Worm (Caenorhabditis elegans): Measurements from ENCODE around the gene R102.10.

Gene R102.10

ce11 chrIV:10716348-10716747 is 11.1 kb downstream of the R102.10 start, which contains the start of gene ncx-3:
ncx-3 (plus strand) TSS chrIV:10716648.
- TF ChIP-seq scrt-1 (GFP tag; IDR thresholded peaks at IDR 0.05) (no peak), hmg-4 (GFP tag; optimal IDR thresholded peaks at IDR 0.05) (no peak), hnd-1 (tag; optimal IDR thresholded peaks at IDR 0.05) (no peak), B0310.2 (tag; optimal IDR thresholded peaks at IDR 0.05) (no peak), pes-1 (GFP tag; IDR thresholded peaks at IDR 0.05) (no peak), tbx-37 (GFP tag; conservative IDR thresholded peaks at IDR 0.05) (no peak), tbx-11 (GFP tag; IDR thresholded peaks at IDR 0.05) (no peak), hmbx-1 (tag; optimal IDR thresholded peaks at IDR 0.05) (no peak), aly-1 (tag; optimal IDR thresholded peaks at IDR 0.05) (no peak), flt-1 (GFP tag; IDR thresholded peaks at IDR 0.05) (no peak), ceh-13 (GFP tag; optimal IDR thresholded peaks at IDR 0.05) (no peak), sea-1 (GFP tag; conservative IDR thresholded peaks at IDR 0.05) (no peak), ets-7 (tag; optimal IDR thresholded peaks at IDR 0.05) (no peak), ama-1 (optimal IDR thresholded peaks at IDR 0.05) (no peak), ceh-36 (tag; optimal IDR thresholded peaks at IDR 0.05) (no peak), F13C5.2 (tag; optimal IDR thresholded peaks at IDR 0.05) (no peak), tra-4 (tag; optimal IDR thresholded peaks at IDR 0.05) (no peak)

- TF ChIP-seq scrt-1 (GFP tag; IDR thresholded peaks at IDR 0.05), result no peak
- no peak for TF ChIP-seq hmbx-1 (tag; optimal IDR thresholded peaks at IDR 0.05)
- TF ChIP-seq ceh-36 (tag; optimal IDR thresholded peaks at IDR 0.05), result no peak
- TF ChIP-seq hmg-4 (GFP tag; optimal IDR thresholded peaks at IDR 0.05), result no peak
- TF ChIP-seq tra-4 (tag; optimal IDR thresholded peaks at IDR 0.05), result no peak
- TF ChIP-seq pes-1 (GFP tag; IDR thresholded peaks at IDR 0.05), result no peak
- TF ChIP-seq tbx-11 (GFP tag; IDR thresholded peaks at IDR 0.05), result no peak
- no peak for TF ChIP-seq aly-1 (tag; optimal IDR thresholded peaks at IDR 0.05)
- no peak for TF ChIP-seq ama-1 (optimal IDR thresholded peaks at IDR 0.05)
- TF ChIP-seq flt-1 (GFP tag; IDR thresholded peaks at IDR 0.05), result no peak
- TF ChIP-seq ets-7 (tag; optimal IDR thresholded peaks at IDR 0.05), result no peak
- TF ChIP-seq sea-1 (GFP tag; conservative IDR thresholded peaks at IDR 0.05), result no peak
- no peak for TF ChIP-seq ceh-13 (GFP tag; optimal IDR thresholded peaks at IDR 0.05)
- no peak for TF ChIP-seq tbx-37 (GFP tag; conservative IDR thresholded peaks at IDR 0.05)
- no peak for TF ChIP-seq hnd-1 (tag; optimal IDR thresholded peaks at IDR 0.05)
- no peak for TF ChIP-seq B0310.2 (tag; optimal IDR thresholded peaks at IDR 0.05)
- no peak for TF ChIP-seq F13C5.2 (tag; optimal IDR thresholded peaks at IDR 0.05)
Measured at ce11 chrIV:10718075-10718474, 12.8 kb downstream of the R102.10 start.

ce11 chrIV:10718865-10719264 is 13.6 kb downstream of the R102.10 start:
- no peak for TF ChIP-seq tra-4 (tag; optimal IDR thresholded peaks at IDR 0.05)
- no peak for TF ChIP-seq ets-7 (tag; optimal IDR thresholded peaks at IDR 0.05)
- no peak for TF ChIP-seq tbx-37 (GFP tag; conservative IDR thresholded peaks at IDR 0.05)
- TF ChIP-seq flt-1 (GFP tag; IDR thresholded peaks at IDR 0.05), result no peak
- TF ChIP-seq hmg-4 (GFP tag; optimal IDR thresholded peaks at IDR 0.05), result no peak
- TF ChIP-seq ama-1 (optimal IDR thresholded peaks at IDR 0.05), result no peak
- TF ChIP-seq F13C5.2 (tag; optimal IDR thresholded peaks at IDR 0.05), result no peak
- TF ChIP-seq sea-1 (GFP tag; conservative IDR thresholded peaks at IDR 0.05), result no peak
- TF ChIP-seq hmbx-1 (tag; optimal IDR thresholded peaks at IDR 0.05), result no peak
- TF ChIP-seq B0310.2 (tag; optimal IDR thresholded peaks at IDR 0.05), result no peak
- no peak for TF ChIP-seq scrt-1 (GFP tag; IDR thresholded peaks at IDR 0.05)
- no peak for TF ChIP-seq tbx-11 (GFP tag; IDR thresholded peaks at IDR 0.05)
- TF ChIP-seq pes-1 (GFP tag; IDR thresholded peaks at IDR 0.05), result no peak
- TF ChIP-seq ceh-36 (tag; optimal IDR thresholded peaks at IDR 0.05), result no peak
- no peak for TF ChIP-seq hnd-1 (tag; optimal IDR thresholded peaks at IDR 0.05)
- TF ChIP-seq aly-1 (tag; optimal IDR thresholded peaks at IDR 0.05), result no peak
- TF ChIP-seq ceh-13 (GFP tag; optimal IDR thresholded peaks at IDR 0.05), result no peak

ce11 chrIV:10727734-10728133 is 22.5 kb downstream of the R102.10 start, which contains the start of gene ZC168.2:
ZC168.2 (plus strand) TSS chrIV:10728034.
- TF ChIP-seq ceh-36 (tag; optimal IDR thresholded peaks at IDR 0.05), result no peak
- no peak for TF ChIP-seq aly-1 (tag; optimal IDR thresholded peaks at IDR 0.05)
- no peak for TF ChIP-seq tbx-37 (GFP tag; conservative IDR thresholded peaks at IDR 0.05)
- TF ChIP-seq F13C5.2 (tag; optimal IDR thresholded peaks at IDR 0.05), result no peak
- no peak for TF ChIP-seq B0310.2 (tag; optimal IDR thresholded peaks at IDR 0.05)
- TF ChIP-seq flt-1 (GFP tag; IDR thresholded peaks at IDR 0.05), result no peak
- no peak for TF ChIP-seq sea-1 (GFP tag; conservative IDR thresholded peaks at IDR 0.05)
- TF ChIP-seq ceh-13 (GFP tag; optimal IDR thresholded peaks at IDR 0.05), result no peak
- TF ChIP-seq hmg-4 (GFP tag; optimal IDR thresholded peaks at IDR 0.05), result no peak
- no peak for TF ChIP-seq hnd-1 (tag; optimal IDR thresholded peaks at IDR 0.05)
- TF ChIP-seq scrt-1 (GFP tag; IDR thresholded peaks at IDR 0.05), result no peak
- no peak for TF ChIP-seq ets-7 (tag; optimal IDR thresholded peaks at IDR 0.05)
- no peak for TF ChIP-seq tbx-11 (GFP tag; IDR thresholded peaks at IDR 0.05)
- no peak for TF ChIP-seq tra-4 (tag; optimal IDR thresholded peaks at IDR 0.05)
- no peak for TF ChIP-seq ama-1 (optimal IDR thresholded peaks at IDR 0.05)
- TF ChIP-seq pes-1 (GFP tag; IDR thresholded peaks at IDR 0.05), result no peak
- no peak for TF ChIP-seq hmbx-1 (tag; optimal IDR thresholded peaks at IDR 0.05)

- no peak for TF ChIP-seq hmg-4 (GFP tag; optimal IDR thresholded peaks at IDR 0.05)
- no peak for TF ChIP-seq ets-7 (tag; optimal IDR thresholded peaks at IDR 0.05)
Measured at ce11 chrIV:10734527-10735436, 29.5 kb downstream of the R102.10 start, which contains the start of the genes orc-5 and cyb-1. orc-5 (minus strand) TSS chrIV:10734588. cyb-1 (plus strand) TSS chrIV:10735216.

ce11 chrIV:10737011-10737553 is 31.8 kb downstream of the R102.10 start, which contains the start of gene grl-21:
grl-21 (plus strand) TSS chrIV:10737474.
- TF ChIP-seq F13C5.2 (tag; optimal IDR thresholded peaks at IDR 0.05) (no peak), ama-1 (optimal IDR thresholded peaks at IDR 0.05) (peak; percentile 41), tbx-37 (GFP tag; conservative IDR thresholded peaks at IDR 0.05) (no peak)

ce11 chrIV:10738328-10738727 is 33.1 kb downstream of the R102.10 start, which contains the start of gene ssp-34:
ssp-34 (minus strand) TSS chrIV:10738602.
- TF ChIP-seq hmg-4 (GFP tag; optimal IDR thresholded peaks at IDR 0.05), result no peak
- no peak for TF ChIP-seq scrt-1 (GFP tag; IDR thresholded peaks at IDR 0.05)
- no peak for TF ChIP-seq ceh-13 (GFP tag; optimal IDR thresholded peaks at IDR 0.05)
- no peak for TF ChIP-seq pes-1 (GFP tag; IDR thresholded peaks at IDR 0.05)
- TF ChIP-seq tra-4 (tag; optimal IDR thresholded peaks at IDR 0.05), result no peak
- TF ChIP-seq F13C5.2 (tag; optimal IDR thresholded peaks at IDR 0.05), result no peak

Measured in whole organism, early embryonic.